Worm (Caenorhabditis elegans) whole organism, L3 larva: ENCODE results near the gene F58E1.13.
"Not testable (repeated sequence)": the region's sequence is repeated elsewhere in the genome, so short reads cannot be mapped to it uniquely, and the experiment has no call there.

ENCODE experiments used
- R02D3.7 ChIP-seq: fragments of 150-350 bp; optimal IDR thresholded peaks from 2 replicates; lab custom pipeline; 2014; ENCODE audit warnings: missing biosample characterization, missing genetic modification characterization
- ZK546.5 ChIP-seq: sonication (generic microtip); optimal IDR thresholded peaks from 2 replicates; lab custom pipeline; 2017; ENCODE audit warnings: missing biosample characterization, missing genetic modification characterization
- aly-2 ChIP-seq: fragments of 150-350 bp; optimal IDR thresholded peaks from 2 replicates; lab custom pipeline; 2014; ENCODE audit warnings: missing biosample characterization, missing genetic modification characterization
- ama-1 ChIP-seq: fragments of 150-350 bp; optimal IDR thresholded peaks from 2 replicates; lab custom pipeline; 2018
- ceh-16 ChIP-seq: sonication (generic microtip); optimal IDR thresholded peaks from 2 replicates; lab custom pipeline; 2017; ENCODE audit warnings: missing biosample characterization, missing genetic modification characterization
- ceh-28 ChIP-seq: fragments of 150-350 bp; optimal IDR thresholded peaks from 2 replicates; lab custom pipeline; 2014; ENCODE audit warnings: missing biosample characterization, missing genetic modification reagents, missing genetic modification characterization
- ceh-82 ChIP-seq: fragments of 150-350 bp; optimal IDR thresholded peaks from 2 replicates; lab custom pipeline; 2014; ENCODE audit warnings: missing biosample characterization, missing genetic modification characterization
- daf-12 ChIP-seq: fragments of 150-350 bp; optimal IDR thresholded peaks from 2 replicates; lab custom pipeline; 2014; ENCODE audit warnings: missing biosample characterization, missing genetic modification reagents, missing genetic modification characterization
- egl-27 ChIP-seq: sonication (generic microtip); optimal IDR thresholded peaks from 4 replicates; lab custom pipeline; 2017; ENCODE audit warnings: missing biosample characterization, missing genetic modification reagents, missing genetic modification characterization
- egl-5 ChIP-seq: fragments of 150-350 bp; optimal IDR thresholded peaks from 2 replicates; lab custom pipeline; 2017; ENCODE audit warnings: missing biosample characterization, missing genetic modification reagents, missing genetic modification characterization, inconsistent platforms
- elt-1 ChIP-seq: fragments of 150-350 bp; optimal IDR thresholded peaks from 2 replicates; lab custom pipeline; 2014; ENCODE audit warnings: missing biosample characterization, missing genetic modification characterization
- elt-2 ChIP-seq: sonication (generic microtip); optimal IDR thresholded peaks from 2 replicates; lab custom pipeline; 2016; ENCODE audit warnings: missing genetic modification reagents, mild to moderate bottlenecking, missing genetic modification characterization, missing compliant biosample characterization
- eor-1 ChIP-seq, 2 experiments: fragments of 150-350 bp; optimal IDR thresholded peaks; 2 replicates each; lab custom pipeline; 2014 to 2018; ENCODE audit warnings: missing biosample characterization in 2 of 2, missing genetic modification characterization in 2 of 2
- fkh-10 ChIP-seq: sonication (generic microtip); optimal IDR thresholded peaks from 2 replicates; lab custom pipeline; 2017; ENCODE audit warnings: missing biosample characterization, missing genetic modification reagents, missing genetic modification characterization
- fkh-2 ChIP-seq: fragments of 150-350 bp; optimal IDR thresholded peaks from 2 replicates; lab custom pipeline; 2014; ENCODE audit warnings: missing biosample characterization, missing genetic modification reagents, missing genetic modification characterization
- fos-1 ChIP-seq: fragments of 150-350 bp; optimal IDR thresholded peaks from 2 replicates; lab custom pipeline; 2014; ENCODE audit warnings: missing biosample characterization, missing genetic modification characterization
- jun-1 ChIP-seq: fragments of 150-350 bp; optimal IDR thresholded peaks from 2 replicates; lab custom pipeline; 2014; ENCODE audit warnings: missing biosample characterization, missing genetic modification reagents, missing genetic modification characterization
- lin-15B ChIP-seq: fragments of 150-350 bp; optimal IDR thresholded peaks from 2 replicates; lab custom pipeline; 2014; ENCODE audit warnings: missing biosample characterization, missing genetic modification characterization
- lin-39 ChIP-seq: fragments of 150-350 bp; optimal IDR thresholded peaks from 2 replicates; lab custom pipeline; 2018; ENCODE audit warnings: missing biosample characterization, missing genetic modification reagents, missing genetic modification characterization
- lsy-12 ChIP-seq: sonication (generic microtip); optimal IDR thresholded peaks from 2 replicates; lab custom pipeline; 2016; ENCODE audit warnings: mild to moderate bottlenecking, missing genetic modification characterization, missing compliant biosample characterization
- mdl-1 ChIP-seq: fragments of 150-350 bp; optimal IDR thresholded peaks from 2 replicates; lab custom pipeline; 2014; ENCODE audit warnings: missing biosample characterization, missing genetic modification characterization
- nhr-12 ChIP-seq: fragments of 150-350 bp; optimal IDR thresholded peaks from 2 replicates; lab custom pipeline; 2014; ENCODE audit warnings: missing biosample characterization, missing genetic modification characterization
- nhr-23 ChIP-seq: fragments of 150-350 bp; optimal IDR thresholded peaks from 2 replicates; lab custom pipeline; 2014; ENCODE audit warnings: missing biosample characterization, missing genetic modification reagents, missing genetic modification characterization
- nhr-25 ChIP-seq: sonication (generic microtip); optimal IDR thresholded peaks from 2 replicates; lab custom pipeline; 2017; ENCODE audit warnings: missing biosample characterization, missing genetic modification characterization
- nhr-28 ChIP-seq: fragments of 150-350 bp; optimal IDR thresholded peaks from 2 replicates; lab custom pipeline; 2014; ENCODE audit warnings: missing biosample characterization, missing genetic modification characterization
- nhr-43 ChIP-seq: sonication (generic microtip); optimal IDR thresholded peaks from 2 replicates; lab custom pipeline; 2016; ENCODE audit warnings: mild to moderate bottlenecking, missing genetic modification characterization, missing compliant biosample characterization; ENCODE audit not compliant: poor library complexity, severe bottlenecking
- nhr-67 ChIP-seq: fragments of 150-350 bp; optimal IDR thresholded peaks from 2 replicates; lab custom pipeline; 2014; ENCODE audit warnings: missing biosample characterization, missing genetic modification characterization
- pha-4 ChIP-seq: fragments of 150-350 bp; optimal IDR thresholded peaks from 2 replicates; lab custom pipeline; 2014; ENCODE audit warnings: missing biosample characterization, missing genetic modification reagents, missing genetic modification characterization
- pqm-1 ChIP-seq: fragments of 150-350 bp; optimal IDR thresholded peaks from 2 replicates; lab custom pipeline; 2017; ENCODE audit warnings: missing biosample characterization, missing genetic modification characterization, inconsistent platforms
- sea-2 ChIP-seq: fragments of 150-350 bp; sonication (generic microtip); optimal IDR thresholded peaks from 4 replicates; lab custom pipeline; 2014; ENCODE audit warnings: missing biosample characterization, missing genetic modification reagents, missing genetic modification characterization
- skn-1 ChIP-seq: fragments of 150-350 bp; optimal IDR thresholded peaks from 2 replicates; lab custom pipeline; 2014; ENCODE audit warnings: missing biosample characterization, missing genetic modification characterization
- snpc-4 ChIP-seq: fragments of 150-350 bp; optimal IDR thresholded peaks from 2 replicates; lab custom pipeline; 2014; ENCODE audit warnings: missing biosample characterization, missing genetic modification characterization
- tbx-2 ChIP-seq: sonication (generic microtip); optimal IDR thresholded peaks from 2 replicates; lab custom pipeline; 2016; ENCODE audit warnings: mild to moderate bottlenecking, missing genetic modification characterization, missing compliant biosample characterization
- unc-39 ChIP-seq: sonication (generic microtip); optimal IDR thresholded peaks from 4 replicates; lab custom pipeline; 2017; ENCODE audit warnings: missing biosample characterization, missing genetic modification characterization
- zag-1 ChIP-seq: fragments of 150-350 bp; optimal IDR thresholded peaks from 2 replicates; lab custom pipeline; 2014; ENCODE audit warnings: missing biosample characterization, missing genetic modification characterization
- ztf-11 ChIP-seq: fragments of 150-350 bp; optimal IDR thresholded peaks from 2 replicates; lab custom pipeline; 2014; ENCODE audit warnings: missing biosample characterization, missing genetic modification characterization
- ztf-4 ChIP-seq: fragments of 150-350 bp; optimal IDR thresholded peaks from 2 replicates; lab custom pipeline; 2014; ENCODE audit warnings: missing biosample characterization, missing genetic modification characterization

F58E1.13 gene

ce11 chrII:1662881-1663280 lies 32.8 kb downstream of the F58E1.13 start, which contains the start of gene ZC204.14:
ZC204.14 (minus strand) TSS chrII:1662949.
- TF ChIP-seq ceh-82 (tag; lab: Kevin White, UChicago): no peak

- not testable (repeated sequence) for TF ChIP-seq nhr-67 (tag; lab: Kevin White, UChicago); lsy-12 (tag; lab: Kevin White, UChicago); zag-1
Observed at ce11 chrII:1660888-1661287, 34.8 kb downstream of the F58E1.13 start, which contains the start of gene ZC204.13. ZC204.13 (minus strand) TSS chrII:1660988.

DNA sequence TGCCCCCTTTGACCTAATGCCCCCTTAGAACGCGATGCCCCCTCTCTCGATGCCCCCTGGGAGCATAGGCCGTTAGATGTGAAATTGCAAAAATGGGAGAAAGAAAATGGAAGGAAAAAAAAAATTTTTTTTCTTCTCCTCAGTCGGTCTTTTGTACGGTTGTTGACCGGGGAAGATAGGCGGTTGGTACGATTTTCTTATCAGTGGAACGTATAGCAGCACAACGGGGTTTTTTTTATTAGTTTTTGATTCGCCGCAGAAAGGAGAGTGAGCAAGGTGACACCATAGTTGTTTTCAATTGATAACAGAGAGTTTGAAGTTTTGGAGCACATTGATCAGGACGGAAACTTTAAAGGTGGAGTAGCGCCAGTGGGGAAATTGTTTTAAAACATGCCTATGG lies 35.9 kb downstream of the F58E1.13 start:
- TF ChIP-seq elt-2 (tag; lab: Kevin White, UChicago): peak; percentile 84
- TF ChIP-seq pqm-1: peak; percentile 31

ce11 chrII:1657202-1657601 lies 38.5 kb downstream of the F58E1.13 start, which contains the start of gene ZC204.12:
ZC204.12 (minus strand) TSS chrII:1657302.
- TF ChIP-seq elt-1 (tag; lab: Kevin White, UChicago): no peak
- no peak for TF ChIP-seq mdl-1 (tag; lab: Kevin White, UChicago)
- no peak for TF ChIP-seq snpc-4 (tag; lab: Kevin White, UChicago)
- TF ChIP-seq nhr-25: no peak
- no peak for TF ChIP-seq ceh-16 (tag; lab: Kevin White, UChicago)
- no peak for TF ChIP-seq ztf-4 (tag; lab: Kevin White, UChicago)
- no peak for TF ChIP-seq fkh-2 (tag; lab: Kevin White, UChicago)
- no peak for TF ChIP-seq R02D3.7
- TF ChIP-seq aly-2 (tag; lab: Kevin White, UChicago): no peak
- TF ChIP-seq lin-39 (tag; lab: Kevin White, UChicago): no peak
- TF ChIP-seq pha-4 (tag; lab: Kevin White, UChicago): no peak
- TF ChIP-seq jun-1 (tag; lab: Kevin White, UChicago): no peak
- TF ChIP-seq nhr-67 (tag; lab: Kevin White, UChicago): no peak
- no peak for TF ChIP-seq tbx-2 (tag; lab: Kevin White, UChicago)
- no peak for TF ChIP-seq ceh-28 (tag; lab: Kevin White, UChicago)
- TF ChIP-seq eor-1 (tag; optimal IDR thresholded peaks at IDR 0.05; lab: Kevin White, UChicago): no peak
- no peak for TF ChIP-seq pqm-1
- TF ChIP-seq fos-1: no peak
- no peak for TF ChIP-seq unc-39 (tag; lab: Kevin White, UChicago)
- TF ChIP-seq, all 47 proteins: peak for 0

ce11 chrII:1654917-1655316 lies 40.8 kb downstream of the F58E1.13 start, which contains the start of gene btb-12:
btb-12 (plus strand) TSS chrII:1655217.
- TF ChIP-seq nhr-12 (tag; lab: Kevin White, UChicago) (no peak), egl-5 (tag; lab: Kevin White, UChicago) (no peak), sea-2 (no peak), pha-4 (tag; lab: Kevin White, UChicago) (no peak), R02D3.7 (no peak), eor-1 (tag; optimal IDR thresholded peaks at IDR 0.05; lab: Kevin White, UChicago) (no peak), egl-27 (tag; lab: Kevin White, UChicago) (no peak), ztf-4 (tag; lab: Kevin White, UChicago) (no peak), ama-1 (lab: Kevin White, UChicago) (no peak), jun-1 (tag; lab: Kevin White, UChicago) (no peak), fkh-10 (no peak), tbx-2 (tag; lab: Kevin White, UChicago) (no peak), ceh-82 (tag; lab: Kevin White, UChicago) (no peak), lin-39 (tag; lab: Kevin White, UChicago) (no peak)

ce11 chrII:1653397-1653796 lies 42.3 kb downstream of the F58E1.13 start, which contains the start of gene fbxb-15:
fbxb-15 (minus strand) TSS chrII:1653497.
- TF ChIP-seq elt-1 (tag; lab: Kevin White, UChicago) (no peak), aly-2 (tag; lab: Kevin White, UChicago) (no peak), ZK546.5 (tag; lab: Kevin White, UChicago) (no peak), elt-2 (tag; lab: Kevin White, UChicago) (no peak), tbx-2 (tag; lab: Kevin White, UChicago) (no peak), nhr-43 (tag; lab: Kevin White, UChicago) (no peak), pqm-1 (no peak), nhr-67 (tag; lab: Kevin White, UChicago) (no peak), nhr-23 (tag; lab: Kevin White, UChicago) (no peak), lin-15B (tag; lab: Kevin White, UChicago) (no peak), daf-12 (tag; lab: Kevin White, UChicago) (no peak), jun-1 (tag; lab: Kevin White, UChicago) (no peak), nhr-28 (tag; lab: Kevin White, UChicago) (no peak), fos-1 (no peak), ztf-11 (tag; lab: Kevin White, UChicago) (no peak), skn-1 (no peak), sea-2 (no peak), nhr-25 (no peak), lsy-12 (tag; lab: Kevin White, UChicago) (no peak), R02D3.7 (no peak)
